Fruit fly (Drosophila melanogaster) Kc167 (cell line): ENCODE data around the gene FASN2.

ENCODE experiments used
- Myc ChIP-seq: fragments of >200 bp; optimal IDR thresholded peaks from 2 replicates; lab custom pipeline; 2017; ENCODE audit warnings: missing external identifiers
- psq ChIP-seq: fragments of >200 bp; optimal IDR thresholded peaks from 2 replicates; lab custom pipeline; 2017; ENCODE audit warnings: missing external identifiers

DNA sequence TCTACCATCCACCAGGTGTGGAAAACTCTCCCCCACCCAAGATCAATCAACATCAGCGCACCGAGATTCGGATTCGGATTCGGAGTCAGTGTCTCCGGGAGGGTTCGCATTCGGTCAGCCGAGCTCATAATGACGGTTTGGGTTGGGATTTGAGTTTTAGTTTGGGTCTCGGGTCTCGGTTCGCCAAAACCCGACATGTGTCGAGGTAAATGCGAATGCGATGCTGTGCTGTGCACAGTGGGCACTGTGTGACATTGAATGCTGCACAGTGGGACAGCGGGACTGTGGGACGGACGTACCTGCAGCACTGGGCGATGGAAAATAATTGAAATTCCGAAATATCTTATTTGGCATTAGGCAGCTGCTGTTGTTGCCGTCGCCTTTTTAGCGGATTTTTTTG, 39.8 kb downstream of the FASN2 start:
- no peak for TF ChIP-seq psq (lab: Kevin White, UChicago)
- TF ChIP-seq Myc (lab: Kevin White, UChicago) = no peak
